Worm (Caenorhabditis elegans) whole organism, midembryonic: ENCODE measurements around the gene chil-13.

Experiments used
- T22C8.4 ChIP-seq: fragments of 200-800 bp; sonication (Bioruptor generic); IDR thresholded peaks from 2 replicates; pipeline ENCODE4 v1.3.6; 2022; ENCODE audit warnings: missing genetic modification characterization, missing compliant biosample characterization
- cog-1 ChIP-seq: sonication (generic microtip); optimal IDR thresholded peaks from 2 replicates; lab custom pipeline; 2016; ENCODE audit warnings: missing genetic modification characterization, missing compliant biosample characterization
- flt-1 ChIP-seq: fragments of 200-800 bp; sonication (Bioruptor generic); IDR thresholded peaks from 2 replicates; pipeline ENCODE4 v1.3.6; 2022; ENCODE audit warnings: missing genetic modification characterization, missing compliant biosample characterization
- klf-2 ChIP-seq: fragments of 200-800 bp; sonication (Bioruptor generic); conservative IDR thresholded peaks from 2 replicates; pipeline ENCODE4 v1.3.6; 2022; ENCODE audit warnings: missing genetic modification reagents, missing genetic modification characterization, missing compliant biosample characterization
- med-1 ChIP-seq: sonication (generic microtip); optimal IDR thresholded peaks from 2 replicates; lab custom pipeline; 2017; ENCODE audit warnings: missing genetic modification characterization, mild to moderate bottlenecking, missing compliant biosample characterization, antibody characterized with exemption, missing genetic modification reagents; ENCODE audit not compliant: insufficient read depth
- ref-1 ChIP-seq: fragments of 200-800 bp; sonication (Bioruptor generic); conservative IDR thresholded peaks from 2 replicates; pipeline ENCODE4 v1.3.6; 2022; ENCODE audit warnings: missing genetic modification reagents, missing genetic modification characterization, missing compliant biosample characterization
- tab-1 ChIP-seq: fragments of 200-800 bp; sonication (Bioruptor generic); IDR thresholded peaks from 2 replicates; pipeline ENCODE4 v1.3.6; 2022; ENCODE audit warnings: missing genetic modification characterization, missing compliant biosample characterization
- ztf-23 ChIP-seq: fragments of 200-800 bp; sonication (Bioruptor generic); IDR thresholded peaks from 2 replicates; pipeline ENCODE4 v1.3.6; 2022; ENCODE audit warnings: missing genetic modification reagents, missing genetic modification characterization, missing compliant biosample characterization
- ztf-29 ChIP-seq: fragments of 200-800 bp; sonication (Bioruptor generic); IDR thresholded peaks from 2 replicates; pipeline ENCODE4 v1.3.6; 2022; ENCODE audit warnings: missing genetic modification reagents, missing genetic modification characterization, missing compliant biosample characterization

The chil-13 gene

DNA sequence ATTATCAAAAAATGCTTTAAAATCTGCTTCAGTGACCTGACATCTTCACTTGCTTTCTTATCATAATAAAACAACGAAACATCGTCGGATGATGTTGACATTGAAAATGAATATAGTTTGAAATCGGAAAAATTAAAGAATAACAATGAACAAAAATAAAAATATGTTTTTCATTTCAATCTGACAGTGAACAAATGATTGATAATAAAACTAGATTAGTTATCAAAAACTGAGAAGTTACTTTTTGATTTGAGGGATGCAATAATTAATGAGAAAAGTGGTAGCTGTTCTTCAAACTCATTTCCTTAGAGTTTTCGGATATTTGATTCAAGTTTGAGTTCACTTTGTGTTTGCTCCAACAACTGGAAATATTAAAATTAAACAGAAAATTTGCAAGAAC lies 5.4 kb upstream of the chil-13 start, which contains the start of gene chil-15:
Gene chil-15, minus strand, starts transcription at position 101 of the 400 bp plus-strand sequence.
- TF ChIP-seq klf-2 (no peak), flt-1 (GFP tag; lab: Robert Waterston, UW) (no peak), cog-1 (tag; lab: Kevin White, UChicago) (no peak), T22C8.4 (GFP tag; lab: Robert Waterston, UW) (no peak), ref-1 (no peak), ztf-23 (GFP tag; lab: Robert Waterston, UW) (no peak), med-1 (GFP tag; lab: Kevin White, UChicago) (no peak), tab-1 (GFP tag; lab: Robert Waterston, UW) (no peak), ztf-29 (GFP tag; lab: Robert Waterston, UW) (no peak)

DNA sequence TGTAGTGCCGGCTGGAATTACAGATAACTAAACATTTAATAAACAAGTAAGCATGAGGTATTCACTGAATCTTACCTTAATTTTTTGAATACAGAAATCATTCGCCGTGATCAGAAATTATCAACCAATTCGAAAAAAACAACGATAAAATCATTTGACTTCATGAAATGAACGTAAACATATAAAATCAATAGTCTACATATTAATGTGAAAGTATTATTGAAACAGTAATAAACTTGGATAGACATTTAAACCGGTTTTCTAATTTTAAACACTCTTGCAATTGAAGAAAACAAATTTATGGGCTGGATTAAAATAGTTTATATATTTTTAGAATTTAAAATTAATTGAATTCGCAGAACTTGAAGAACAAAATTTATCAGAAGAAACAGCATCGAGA lies 3.7 kb upstream of the chil-13 start, which contains the start of gene chil-16:
Gene chil-16, minus strand, starts transcription at position 101 of the 400 bp plus-strand sequence.
- TF ChIP-seq tab-1 (GFP tag; lab: Robert Waterston, UW) (no peak), klf-2 (no peak), cog-1 (tag; lab: Kevin White, UChicago) (no peak), med-1 (GFP tag; lab: Kevin White, UChicago) (no peak), ztf-29 (GFP tag; lab: Robert Waterston, UW) (no peak)

DNA sequence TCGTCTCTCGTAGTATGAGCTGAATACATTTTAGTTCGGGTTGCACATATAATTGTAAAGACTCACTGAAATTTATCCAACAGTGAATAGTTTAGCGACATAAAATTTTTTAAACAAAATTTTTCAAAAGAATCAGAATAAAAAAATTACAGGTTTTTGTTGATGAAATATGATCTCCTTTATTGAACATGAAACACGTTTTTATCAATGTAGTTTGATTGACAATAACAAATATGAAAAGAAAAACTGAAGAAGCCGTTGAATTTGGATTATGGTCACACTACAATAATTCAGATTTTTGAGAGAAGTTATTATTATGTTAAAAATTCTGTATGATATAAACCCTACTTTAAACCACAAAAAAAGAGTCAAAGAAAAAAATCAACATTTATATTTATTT lies 1.9 kb upstream of the chil-13 start, which contains the start of gene chil-17:
Gene chil-17, minus strand, starts transcription at position 101 of the 400 bp plus-strand sequence.
- no peak for TF ChIP-seq T22C8.4 (GFP tag; lab: Robert Waterston, UW)
- no peak for TF ChIP-seq med-1 (GFP tag; lab: Kevin White, UChicago)
- no peak for TF ChIP-seq cog-1 (tag; lab: Kevin White, UChicago)
- TF ChIP-seq ztf-29 (GFP tag; lab: Robert Waterston, UW) = no peak
- no peak for TF ChIP-seq ref-1
- TF ChIP-seq ztf-23 (GFP tag; lab: Robert Waterston, UW) = no peak
- TF ChIP-seq klf-2 = no peak
- no peak for TF ChIP-seq tab-1 (GFP tag; lab: Robert Waterston, UW)
- no peak for TF ChIP-seq flt-1 (GFP tag; lab: Robert Waterston, UW)

DNA sequence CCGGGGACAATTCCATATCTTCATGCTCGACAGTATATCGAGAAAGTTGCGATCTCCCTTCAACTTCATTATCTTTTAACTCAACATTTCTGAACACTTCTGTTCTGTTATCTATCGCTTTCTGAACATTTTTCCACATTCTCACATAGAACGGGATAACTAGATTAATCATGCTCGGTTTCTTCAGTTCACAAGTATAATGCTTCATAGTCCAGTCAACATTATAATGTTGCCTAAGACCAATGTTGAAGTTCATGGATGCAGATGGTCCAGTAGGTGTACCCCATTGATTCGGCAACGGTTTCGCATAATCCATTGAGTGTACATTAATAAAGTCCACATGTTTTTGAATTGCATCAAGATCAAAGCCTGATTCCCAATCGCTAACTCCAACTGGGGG lies 726 bp upstream of the chil-13 start:
- TF ChIP-seq tab-1 (GFP tag; lab: Robert Waterston, UW) (no peak), ztf-29 (GFP tag; lab: Robert Waterston, UW) (no peak), med-1 (GFP tag; lab: Kevin White, UChicago) (no peak)

DNA sequence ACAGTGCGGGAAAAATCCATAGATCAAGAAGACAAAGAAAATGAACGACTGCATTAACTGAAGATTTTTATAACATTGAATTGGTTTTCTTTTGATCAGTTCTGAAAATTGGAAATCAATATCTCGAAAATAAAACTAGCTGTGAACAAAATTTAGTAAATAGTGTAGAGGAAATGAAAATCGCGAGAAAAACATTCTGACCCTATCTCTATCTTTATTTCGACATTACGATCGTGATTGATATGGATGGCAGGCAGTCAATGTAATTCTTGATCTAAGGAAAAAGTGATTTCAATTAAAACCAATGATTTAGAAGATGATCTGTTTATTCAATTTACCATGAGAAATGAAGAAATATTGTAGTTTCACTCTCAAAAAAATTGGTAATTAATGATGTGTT lies 2.1 kb downstream of the chil-13 start, which contains the start of gene kin-16:
Gene kin-16, minus strand, starts transcription at position 101 of the 400 bp plus-strand sequence.
- no peak for TF ChIP-seq ztf-29 (GFP tag; lab: Robert Waterston, UW)

DNA sequence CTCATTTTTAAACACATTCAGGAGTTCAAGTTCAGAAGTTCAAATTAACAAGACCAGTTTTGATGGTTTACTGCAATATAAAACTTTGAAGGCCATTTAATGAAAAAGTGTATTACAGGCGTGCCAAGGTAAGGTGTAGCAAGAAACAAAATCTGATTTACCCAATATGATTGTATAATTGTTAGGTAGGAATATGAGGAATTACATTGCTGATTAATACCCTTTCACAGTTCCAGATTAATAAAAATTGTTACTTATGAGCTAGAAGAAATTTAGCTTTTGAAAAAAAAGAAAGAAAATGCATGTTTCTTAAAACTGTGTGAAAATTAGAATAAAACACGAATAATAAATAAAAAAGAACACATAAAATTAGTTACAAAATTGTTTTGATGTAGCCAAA lies 4.5 kb downstream of the chil-13 start, which contains the start of gene kin-15:
Gene kin-15, minus strand, starts transcription at position 101 of the 400 bp plus-strand sequence.
- TF ChIP-seq cog-1 (tag; lab: Kevin White, UChicago) (no peak), klf-2 (no peak), ztf-29 (GFP tag; lab: Robert Waterston, UW) (no peak), tab-1 (GFP tag; lab: Robert Waterston, UW) (no peak), flt-1 (GFP tag; lab: Robert Waterston, UW) (no peak), ref-1 (no peak), T22C8.4 (GFP tag; lab: Robert Waterston, UW) (no peak), med-1 (GFP tag; lab: Kevin White, UChicago) (no peak), ztf-23 (GFP tag; lab: Robert Waterston, UW) (no peak)

DNA sequence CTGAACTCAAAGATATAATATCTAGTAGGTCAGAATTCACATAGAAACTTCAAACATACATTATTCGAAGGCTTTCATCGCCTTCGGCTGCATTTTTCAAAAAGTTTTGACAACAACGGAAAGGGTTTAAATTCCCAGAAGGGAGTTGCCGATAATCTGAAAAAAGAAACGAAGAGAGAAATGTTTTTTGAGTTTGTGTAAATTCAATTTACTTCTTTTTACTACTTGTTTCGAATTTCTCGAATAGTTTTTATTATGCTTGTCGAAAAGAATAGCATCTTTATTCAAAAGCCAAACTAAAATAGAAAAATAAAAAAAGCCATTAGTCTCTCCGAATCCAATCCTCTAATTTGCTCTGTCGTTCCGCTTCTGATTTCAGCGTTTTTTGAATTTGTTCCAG lies 7.0 kb downstream of the chil-13 start:
- TF ChIP-seq flt-1 (GFP tag; lab: Robert Waterston, UW) (no peak), ztf-23 (GFP tag; lab: Robert Waterston, UW) (no peak), klf-2 (no peak)

DNA sequence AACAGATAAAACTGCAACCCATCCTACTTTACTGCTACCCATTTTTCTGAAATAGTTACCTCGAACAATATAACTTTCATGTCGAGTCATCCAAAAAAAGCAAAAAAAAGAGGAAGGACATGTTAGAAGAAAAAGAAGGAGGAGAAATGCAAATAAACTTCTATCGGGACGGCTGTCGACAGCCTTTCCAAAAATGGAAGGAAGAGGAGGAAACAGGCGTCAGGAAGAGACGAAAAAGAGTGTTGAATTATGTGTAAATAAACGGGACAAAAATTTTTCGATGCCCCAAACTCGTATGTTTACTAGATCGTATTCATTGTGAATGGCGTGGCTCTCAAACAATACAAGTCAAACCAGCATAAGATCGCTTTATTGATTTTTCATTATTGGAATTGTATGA lies 10.5 kb downstream of the chil-13 start, which contains the start of gene M176.5:
Gene M176.5, minus strand, starts transcription at position 101 of the 400 bp plus-strand sequence.
- TF ChIP-seq ztf-29 (GFP tag; lab: Robert Waterston, UW) = no peak
- TF ChIP-seq med-1 (GFP tag; lab: Kevin White, UChicago) = no peak
- TF ChIP-seq klf-2 = no peak
- TF ChIP-seq ref-1 = no peak
- TF ChIP-seq tab-1 (GFP tag; lab: Robert Waterston, UW) = no peak
- no peak for TF ChIP-seq flt-1 (GFP tag; lab: Robert Waterston, UW)
- no peak for TF ChIP-seq T22C8.4 (GFP tag; lab: Robert Waterston, UW)
- no peak for TF ChIP-seq cog-1 (tag; lab: Kevin White, UChicago)
- TF ChIP-seq ztf-23 (GFP tag; lab: Robert Waterston, UW) = no peak

ce11 chrII:9426076-9426475 lies 12.1 kb downstream of the chil-13 start, which contains the start of gene M176.10:
Gene M176.10 (minus strand): TSS chrII:9426176.
- TF ChIP-seq flt-1 (GFP tag; lab: Robert Waterston, UW) = no peak
- TF ChIP-seq ref-1 = no peak

DNA sequence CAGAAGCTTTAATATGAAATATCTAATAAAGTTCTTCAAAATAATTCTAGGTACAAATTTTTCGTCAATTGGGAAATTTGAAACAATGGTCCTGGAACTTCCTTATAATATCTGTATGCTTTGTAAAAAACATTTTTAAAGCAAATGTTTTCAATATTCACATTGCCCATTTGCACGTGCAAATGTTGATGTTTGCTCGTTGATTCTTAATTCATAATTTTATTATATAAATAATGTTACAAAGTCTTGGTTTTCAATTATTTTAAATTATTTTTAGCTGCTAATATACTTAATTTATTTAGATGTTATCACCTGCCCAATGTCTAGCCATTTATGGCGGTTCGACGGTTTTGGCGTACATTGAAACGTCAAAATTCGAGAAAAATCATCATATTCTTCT lies 16.2 kb downstream of the chil-13 start, which contains the start of gene M176.11:
Gene M176.11, plus strand, starts transcription at position 301 of the 400 bp plus-strand sequence.
- TF ChIP-seq cog-1 (tag; lab: Kevin White, UChicago) = no peak
